Fruit fly (Drosophila melanogaster): ENCODE results near the gene Ugt316A1.

dm6 chr3L:19049669-19050510 lies 12.7 kb downstream of the Ugt316A1 start:
- TF ChIP-seq CG8478 (optimal IDR thresholded peaks at IDR 0.05): no peak
- TF ChIP-seq psq (optimal IDR thresholded peaks at IDR 0.05): no peak
- TF ChIP-seq usp (GFP tag; optimal IDR thresholded peaks at IDR 0.05): no peak
- TF ChIP-seq Dll (optimal IDR thresholded peaks at IDR 0.05): no peak
